Fruit fly (Drosophila melanogaster): Measurements from ENCODE around the gene CG14411.

The CG14411 gene

DNA sequence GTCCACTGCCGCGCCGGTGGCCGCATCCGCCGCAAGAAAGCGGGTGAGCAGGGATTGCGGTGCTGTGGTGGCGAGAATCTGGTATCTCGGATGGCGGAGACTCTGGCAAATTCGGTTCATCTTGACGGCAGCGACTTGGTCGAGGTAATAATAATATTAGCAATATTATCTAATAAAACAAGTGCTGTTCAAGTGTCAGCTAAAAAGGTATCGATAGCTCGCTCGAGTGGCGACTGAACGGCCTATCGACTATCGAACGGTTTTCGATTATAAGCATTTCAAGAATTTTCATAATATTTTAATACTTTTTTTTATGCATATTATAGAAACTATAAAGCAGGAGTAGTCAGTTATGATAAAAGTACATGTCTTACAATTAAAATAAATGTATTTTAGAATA is 5.5 kb downstream of the CG14411 start, which contains the start of gene Grx5 (continued):
- peak; percentile 59; the same call in 1 of the 3 replicates for TF ChIP-seq mld (GFP tag; IDR thresholded peaks at IDR 0.05; ENCODE audit: partially characterized antibody)
- no peak for TF ChIP-seq stc (GFP tag; IDR thresholded peaks at IDR 0.05)
- peak; percentile 66; the same call in 2 of the 3 replicates for TF ChIP-seq Doc3 (GFP tag; IDR thresholded peaks at IDR 0.05; ENCODE audit: partially characterized antibody)
- no peak for TF ChIP-seq Xrp1 (GFP tag; IDR thresholded peaks at IDR 0.05)
- TF ChIP-seq danr (GFP tag; IDR thresholded peaks at IDR 0.05), result no peak
- no peak for TF ChIP-seq B-H1 (GFP tag; IDR thresholded peaks at IDR 0.05)
- no peak for TF ChIP-seq pho (GFP tag; optimal IDR thresholded peaks at IDR 0.05)
- peak; percentile 57; the same call in 1 of the 3 replicates for TF ChIP-seq vnd (GFP tag; IDR thresholded peaks at IDR 0.05; ENCODE audit: partially characterized antibody)
- TF ChIP-seq tna (GFP tag; IDR thresholded peaks at IDR 0.05; ENCODE audit: partially characterized antibody), result peak; percentile 52
- TF ChIP-seq vvl (GFP tag; IDR thresholded peaks at IDR 0.05), result no peak
- TF ChIP-seq CG9932 (GFP tag; IDR thresholded peaks at IDR 0.05), result no peak
- TF ChIP-seq ara (GFP tag; IDR thresholded peaks at IDR 0.05), result no peak
- no peak for TF ChIP-seq CG11085 (GFP tag; IDR thresholded peaks at IDR 0.05)
- no peak for TF ChIP-seq CG10366 (GFP tag; IDR thresholded peaks at IDR 0.05)
- TF ChIP-seq CG4424 (GFP tag; optimal IDR thresholded peaks at IDR 0.05), result no peak
- no peak for TF ChIP-seq Dp (GFP tag; optimal IDR thresholded peaks at IDR 0.05)
- TF ChIP-seq Optix (GFP tag; IDR thresholded peaks at IDR 0.05), result no peak
- peak; percentile 62 for TF ChIP-seq BEAF-32 (GFP tag; optimal IDR thresholded peaks at IDR 0.05)
- TF ChIP-seq pb (GFP tag; optimal IDR thresholded peaks at IDR 0.05), result no peak
- TF ChIP-seq HmgZ (tag; optimal IDR thresholded peaks at IDR 0.05), result no peak
- no peak for TF ChIP-seq CG8765 (GFP tag; IDR thresholded peaks at IDR 0.05)
- TF ChIP-seq Adf1 (GFP tag; IDR thresholded peaks at IDR 0.05), result no peak
- TF ChIP-seq CG4404 (GFP tag; IDR thresholded peaks at IDR 0.05), result no peak
- no peak for TF ChIP-seq tll (GFP tag; optimal IDR thresholded peaks at IDR 0.05)
- TF ChIP-seq Opbp (GFP tag; IDR thresholded peaks at IDR 0.05; ENCODE audit: partially characterized antibody), result peak; percentile 61; the same call in 2 of the 3 replicates
- TF ChIP-seq sd (tag; optimal IDR thresholded peaks at IDR 0.05), result no peak
- no peak for TF ChIP-seq psq (GFP tag; optimal IDR thresholded peaks at IDR 0.05)
- TF ChIP-seq CG15479 (GFP tag; optimal IDR thresholded peaks at IDR 0.05), result no peak
- TF ChIP-seq CG13287 (GFP tag; IDR thresholded peaks at IDR 0.05; ENCODE audit: partially characterized antibody), result peak; percentile 76
- TF ChIP-seq CG14860 (GFP tag; IDR thresholded peaks at IDR 0.05; ENCODE audit: partially characterized antibody), result peak; percentile 46; the same call in 1 of the 3 replicates
- TF ChIP-seq onecut (GFP tag; IDR thresholded peaks at IDR 0.05), result no peak
- TF ChIP-seq hth (optimal IDR thresholded peaks at IDR 0.05), result no peak
- no peak for TF ChIP-seq mam (GFP tag; optimal IDR thresholded peaks at IDR 0.05)
- TF ChIP-seq CG10462 (GFP tag; optimal IDR thresholded peaks at IDR 0.05), result no peak
- TF ChIP-seq CG12104 (GFP tag; optimal IDR thresholded peaks at IDR 0.05), result no peak
- no peak for TF ChIP-seq CG10959 (GFP tag; IDR thresholded peaks at IDR 0.05)
- no peak for TF ChIP-seq Dad (GFP tag; optimal IDR thresholded peaks at IDR 0.05)
- peak; percentile 61; the same call in 1 of the 2 replicates for TF ChIP-seq amos (GFP tag; IDR thresholded peaks at IDR 0.05; ENCODE audit: partially characterized antibody)
- TF ChIP-seq crp (GFP tag; optimal IDR thresholded peaks at IDR 0.05), result no peak
- TF ChIP-seq MBD-R2 (GFP tag; IDR thresholded peaks at IDR 0.05), result peak; percentile 58
- TF ChIP-seq Nf-YB (GFP tag; optimal IDR thresholded peaks at IDR 0.05), result no peak
- no peak for TF ChIP-seq CG11247 (GFP tag; IDR thresholded peaks at IDR 0.05)
- TF ChIP-seq CG6791 (GFP tag; IDR thresholded peaks at IDR 0.05; ENCODE audit: partially characterized antibody), result peak; percentile 60; the same call in 2 of the 3 replicates
- no peak for TF ChIP-seq CG6254 (GFP tag; optimal IDR thresholded peaks at IDR 0.05)
- TF ChIP-seq Dref (GFP tag; IDR thresholded peaks at IDR 0.05), result peak; percentile 70
- TF ChIP-seq CG8281 (tag; optimal IDR thresholded peaks at IDR 0.05), result no peak
- no peak for TF ChIP-seq CG7786 (GFP tag; optimal IDR thresholded peaks at IDR 0.05)
- no peak for TF ChIP-seq CG2120 (GFP tag; optimal IDR thresholded peaks at IDR 0.05)
- no peak for TF ChIP-seq CrebB (tag; optimal IDR thresholded peaks at IDR 0.05)
- no peak for TF ChIP-seq CG10209 (GFP tag; optimal IDR thresholded peaks at IDR 0.05)
- no peak for TF ChIP-seq sug (tag; optimal IDR thresholded peaks at IDR 0.05)
